Fruit fly (Drosophila melanogaster): ENCODE results near the gene IleRS.

Gene IleRS

DNA sequence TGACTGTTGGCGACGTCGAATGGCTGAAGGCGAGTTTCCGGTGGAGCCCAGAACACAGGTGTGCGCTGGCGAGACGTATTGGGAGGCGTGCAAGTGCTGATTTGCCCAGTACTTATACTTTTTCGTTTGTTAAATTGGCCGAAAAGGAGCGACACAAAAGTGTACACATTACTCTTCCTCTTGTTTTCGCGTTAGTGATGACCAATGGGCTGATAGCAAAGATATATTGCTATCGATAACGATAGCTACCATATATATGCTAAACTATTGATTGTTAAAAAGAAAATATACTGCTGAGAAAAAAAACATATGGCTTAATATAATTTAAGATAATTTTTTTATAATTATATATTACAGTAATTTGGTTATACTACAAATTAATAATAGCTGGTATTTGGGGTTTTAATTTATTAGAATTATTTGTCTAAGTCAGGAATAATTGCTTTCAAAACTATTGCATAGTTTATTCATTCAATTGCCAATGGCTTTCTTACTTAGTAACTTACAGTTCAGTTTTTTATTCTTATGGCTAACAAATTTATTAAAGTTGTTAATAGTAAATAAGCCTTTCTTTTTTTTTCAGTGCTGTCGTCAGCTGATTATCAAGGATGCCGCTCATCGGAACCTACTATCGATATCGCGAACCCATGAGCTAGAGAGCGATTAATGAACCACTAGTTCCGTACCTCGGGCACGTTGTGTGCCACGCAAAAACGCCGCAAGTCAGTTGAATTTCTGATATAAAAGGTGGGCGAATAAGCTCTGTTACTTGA is at the start of gene IleRS, which contains the start of gene Hem (continued):
- TF ChIP-seq Mad (GFP tag; optimal IDR thresholded peaks at IDR 0.05) (peak; percentile 79), CG10431 (GFP tag; optimal IDR thresholded peaks at IDR 0.05) (no peak), CG10959 (GFP tag; IDR thresholded peaks at IDR 0.05) (peak; percentile 82), slbo (GFP tag; IDR thresholded peaks at IDR 0.05) (peak; percentile 95), Rfx (GFP tag; IDR thresholded peaks at IDR 0.05) (peak; percentile 92), CG2889 (GFP tag; IDR thresholded peaks at IDR 0.05) (peak; percentile 86), CG13123 (GFP tag; optimal IDR thresholded peaks at IDR 0.05) (peak; percentile 90), Asciz (GFP tag; optimal IDR thresholded peaks at IDR 0.05) (peak; percentile 87), CG42726 (GFP tag; IDR thresholded peaks at IDR 0.05; ENCODE audit: partially characterized antibody) (peak; percentile 54; the same call in 1 of the 2 replicates), CG11085 (GFP tag; IDR thresholded peaks at IDR 0.05) (peak; percentile 85), CG9817 (tag; optimal IDR thresholded peaks at IDR 0.05) (peak; percentile 91), br (optimal IDR thresholded peaks at IDR 0.05) (no peak), Lhr (GFP tag; optimal IDR thresholded peaks at IDR 0.05) (peak; percentile 87), Opbp (GFP tag; IDR thresholded peaks at IDR 0.05; ENCODE audit: partially characterized antibody) (peak; percentile 75; the same call in 2 of the 3 replicates), CG7786 (GFP tag; optimal IDR thresholded peaks at IDR 0.05) (peak; percentile 87), CG6272 (GFP tag; IDR thresholded peaks at IDR 0.05) (peak; percentile 88), Hr39 (optimal IDR thresholded peaks at IDR 0.05) (no peak), CG15601 (tag; optimal IDR thresholded peaks at IDR 0.05) (peak; percentile 88), Hmx (GFP tag; optimal IDR thresholded peaks at IDR 0.05) (peak; percentile 71), klu (GFP tag; IDR thresholded peaks at IDR 0.05) (peak; percentile 84), CG31441 (GFP tag; IDR thresholded peaks at IDR 0.05) (no peak; the same call in 1 of the 2 replicates), Xbp1 (GFP tag; optimal IDR thresholded peaks at IDR 0.05) (peak; percentile 96), chm (GFP tag; IDR thresholded peaks at IDR 0.05) (peak; percentile 89), CG3281 (GFP tag; optimal IDR thresholded peaks at IDR 0.05) (no peak), Dref (GFP tag; IDR thresholded peaks at IDR 0.05) (peak; percentile 81), CG33213 (GFP tag; optimal IDR thresholded peaks at IDR 0.05) (peak; percentile 80), NK7.1 (GFP tag; optimal IDR thresholded peaks at IDR 0.05) (peak; percentile 74), gce (GFP tag; IDR thresholded peaks at IDR 0.05) (peak; percentile 82), CG14860 (GFP tag; IDR thresholded peaks at IDR 0.05; ENCODE audit: partially characterized antibody) (peak; percentile 64), CG3065 (GFP tag; optimal IDR thresholded peaks at IDR 0.05) (peak; percentile 88), tio (GFP tag; optimal IDR thresholded peaks at IDR 0.05) (peak; percentile 94), bcd (GFP tag; optimal IDR thresholded peaks at IDR 0.05) (peak; percentile 92), CG4617 (GFP tag; optimal IDR thresholded peaks at IDR 0.05; ENCODE audit: borderline replicate concordance) (peak; percentile 58), CG9727 (GFP tag; optimal IDR thresholded peaks at IDR 0.05) (peak; percentile 97), nau (GFP tag; optimal IDR thresholded peaks at IDR 0.05) (no peak), dmrt99B (tag; optimal IDR thresholded peaks at IDR 0.05) (no peak), CG12942 (GFP tag; optimal IDR thresholded peaks at IDR 0.05) (peak; percentile 91), Optix (GFP tag; IDR thresholded peaks at IDR 0.05) (peak; percentile 53), shn (GFP tag; optimal IDR thresholded peaks at IDR 0.05) (peak; percentile 75), jing (GFP tag; optimal IDR thresholded peaks at IDR 0.05) (peak; percentile 72), Six4 (GFP tag; optimal IDR thresholded peaks at IDR 0.05) (peak; percentile 89), pzg (GFP tag; optimal IDR thresholded peaks at IDR 0.05) (peak; percentile 52), Hand (GFP tag; optimal IDR thresholded peaks at IDR 0.05) (peak; percentile 70), CG6765 (GFP tag; optimal IDR thresholded peaks at IDR 0.05) (peak; percentile 71), Blimp-1 (GFP tag; optimal IDR thresholded peaks at IDR 0.05) (no peak), Adf1 (GFP tag; IDR thresholded peaks at IDR 0.05) (peak; percentile 61), YL-1 (GFP tag; optimal IDR thresholded peaks at IDR 0.05) (peak; percentile 57), CG12391 (tag; optimal IDR thresholded peaks at IDR 0.05) (peak; percentile 98), CG12219 (GFP tag; optimal IDR thresholded peaks at IDR 0.05) (peak; percentile 71)

Data from whole organism, embryonic.